Worm (Caenorhabditis elegans): ENCODE measurements around the gene cla-1.

Gene cla-1

ce11 chrIV:7549844-7550243, 38.9 kb upstream of the cla-1 start:
- peak in 1 of 2 experiments; percentile 8 for TF ChIP-seq hif-1 (tag; optimal IDR thresholded peaks at IDR 0.05)
- no peak for TF ChIP-seq Y105C5A.15 (GFP tag; IDR thresholded peaks at IDR 0.05)
- TF ChIP-seq hlh-11 (tag; optimal IDR thresholded peaks at IDR 0.05) = peak; percentile 79
- TF ChIP-seq ztf-11 (tag; optimal IDR thresholded peaks at IDR 0.05) = no peak
- no peak for TF ChIP-seq ctbp-1 (GFP tag; IDR thresholded peaks at IDR 0.05)
- TF ChIP-seq aha-1 (tag) = peak; percentile 50
- TF ChIP-seq fos-1 (tag; optimal IDR thresholded peaks at IDR 0.05) = no peak
- no peak for TF ChIP-seq dmd-9 (GFP tag; IDR thresholded peaks at IDR 0.05)
- TF ChIP-seq saeg-2 (GFP tag; IDR thresholded peaks at IDR 0.05) = no peak
- no peak for TF ChIP-seq Y75B8A.6 (GFP tag; IDR thresholded peaks at IDR 0.05)
- peak; percentile 27; the same call in 1 of the 2 replicates for TF ChIP-seq hmg-1.1 (GFP tag; IDR thresholded peaks at IDR 0.05)
- TF ChIP-seq skn-1 (tag; optimal IDR thresholded peaks at IDR 0.05) = no peak
- TF ChIP-seq unc-62 (GFP tag; optimal IDR thresholded peaks at IDR 0.05 in 1 of 2) = no peak
- TF ChIP-seq unc-62 (tag; optimal IDR thresholded peaks at IDR 0.05) = no peak
- TF ChIP-seq gei-8 (GFP tag; optimal IDR thresholded peaks at IDR 0.05) = no peak
- TF ChIP-seq ztf-7 (tag; optimal IDR thresholded peaks at IDR 0.05) = no peak
- TF ChIP-seq spr-3 (GFP tag; optimal IDR thresholded peaks at IDR 0.05) = no peak
- TF ChIP-seq lin-15B (tag; optimal IDR thresholded peaks at IDR 0.05) = no peak
- TF ChIP-seq lin-1 (GFP tag; IDR thresholded peaks at IDR 0.05) = peak; percentile 60
- no peak for TF ChIP-seq F10B5.3 (tag; optimal IDR thresholded peaks at IDR 0.05)
- TF ChIP-seq hlh-30 (tag; optimal IDR thresholded peaks at IDR 0.05; ENCODE audit: insufficient read depth) = peak; percentile 61
- TF ChIP-seq set-16 (GFP tag; IDR thresholded peaks at IDR 0.05) = 0 out of 2 replicates have a peak, but pooled peaks have one; percentile 17
- peak; percentile 68 for TF ChIP-seq mep-1 (tag; optimal IDR thresholded peaks at IDR 0.05)
- no peak for TF ChIP-seq nhr-11 (tag; optimal IDR thresholded peaks at IDR 0.05)
- no peak for TF ChIP-seq ZK337.2 (GFP tag; IDR thresholded peaks at IDR 0.05)
- TF ChIP-seq ceh-20 (GFP tag; IDR thresholded peaks at IDR 0.05) = no peak
- no peak for TF ChIP-seq zip-2 (tag; optimal IDR thresholded peaks at IDR 0.05)
- TF ChIP-seq daf-12 (tag; optimal IDR thresholded peaks at IDR 0.05) = no peak
- peak; percentile 19 for TF ChIP-seq nhr-77 (tag; optimal IDR thresholded peaks at IDR 0.05)
- TF ChIP-seq snpc-1.2 (GFP tag; IDR thresholded peaks at IDR 0.05) = no peak
- no peak for TF ChIP-seq cey-2 (tag; optimal IDR thresholded peaks at IDR 0.05; ENCODE audit: borderline replicate concordance, insufficient read depth)
- TF ChIP-seq ceh-82 (tag; optimal IDR thresholded peaks at IDR 0.05) = no peak
- peak; percentile 29 for TF ChIP-seq lin-13 (GFP tag; optimal IDR thresholded peaks at IDR 0.05)
- 0 out of 4 replicates have a peak, but pooled peaks of 1 of the 2 experiments have one; percentile 70 for TF ChIP-seq madf-5 (GFP tag; IDR thresholded peaks at IDR 0.05)
- TF ChIP-seq nhr-28 (tag; optimal IDR thresholded peaks at IDR 0.05) = peak; percentile 70
- TF ChIP-seq aly-2 (tag; optimal IDR thresholded peaks at IDR 0.05) = no peak
- no peak for TF ChIP-seq nhr-25 (tag; optimal IDR thresholded peaks at IDR 0.05; ENCODE audit: borderline replicate concordance, insufficient read depth)
- no peak for TF ChIP-seq F44E2.7 (GFP tag; IDR thresholded peaks at IDR 0.05)
- no peak for TF ChIP-seq ama-1 (optimal IDR thresholded peaks at IDR 0.05)
- peak; percentile 81 for TF ChIP-seq dmd-6 (GFP tag; IDR thresholded peaks at IDR 0.05)
- TF ChIP-seq daf-19 (GFP tag; conservative IDR thresholded peaks at IDR 0.05) = no peak
- TF ChIP-seq pha-4 (GFP tag; IDR thresholded peaks at IDR 0.05) = no peak
- no peak for TF ChIP-seq pha-4 (tag; optimal IDR thresholded peaks at IDR 0.05)
- peak; percentile 61 for TF ChIP-seq dve-1 (tag; optimal IDR thresholded peaks at IDR 0.05; ENCODE audit: insufficient read depth)
- peak; percentile 58; the same call in 1 of the 2 replicates for TF ChIP-seq nhr-42 (GFP tag; IDR thresholded peaks at IDR 0.05)
- peak; percentile 42 for TF ChIP-seq pqm-1 (tag; optimal IDR thresholded peaks at IDR 0.05)
- no peak for TF ChIP-seq snpc-4 (tag; optimal IDR thresholded peaks at IDR 0.05)
- no peak for TF ChIP-seq nhr-6 (tag; optimal IDR thresholded peaks at IDR 0.05)
- TF ChIP-seq dpl-1 (GFP tag; optimal IDR thresholded peaks at IDR 0.05) = no peak
- TF ChIP-seq php-3 (GFP tag; IDR thresholded peaks at IDR 0.05) = no peak; the same call in 1 of the 2 replicates
- TF ChIP-seq nhr-48 (tag; optimal IDR thresholded peaks at IDR 0.05) = peak; percentile 20
- TF ChIP-seq ceh-28 (tag; optimal IDR thresholded peaks at IDR 0.05) = no peak
- TF ChIP-seq vab-7 (GFP tag; IDR thresholded peaks at IDR 0.05) = 0 out of 2 replicates have a peak, but pooled peaks have one; percentile 23

All from whole organism, L4 larva.